Fruit fly (Drosophila melanogaster) whole organism, embryonic: ENCODE data around the gene CG10365.

ENCODE experiments used
- Atf6 ChIP-seq: fragments of 200-800 bp; sonication (Bioruptor generic); IDR thresholded peaks from 2 replicates; pipeline ENCODE4 v1.3.6; 2022; ENCODE audit warnings: missing biosample characterization, missing genetic modification characterization
- CG10147 ChIP-seq: fragments of 200-800 bp; sonication (Bioruptor generic); optimal IDR thresholded peaks from 2 replicates; lab custom pipeline; 2019; ENCODE audit warnings: missing biosample characterization, mild to moderate bottlenecking, missing genetic modification characterization, moderate library complexity
- CG10462 ChIP-seq: fragments of 200-800 bp; sonication (Bioruptor generic); optimal IDR thresholded peaks from 2 replicates; lab custom pipeline; 2016; ENCODE audit warnings: missing biosample characterization, missing genetic modification characterization
- CG11560 ChIP-seq: fragments of 200-800 bp; sonication (Bioruptor generic); IDR thresholded peaks from 3 replicates; pipeline ENCODE4 v1.3.6; 2022; ENCODE audit warnings: missing biosample characterization, missing genetic modification characterization
- CG12236 ChIP-seq: fragments of 200-800 bp; sonication (Bioruptor generic); optimal IDR thresholded peaks from 2 replicates; lab custom pipeline; 2016; ENCODE audit warnings: missing biosample characterization, missing genetic modification characterization
- CG12299 ChIP-seq: fragments of 200-800 bp; sonication (Bioruptor generic); optimal IDR thresholded peaks from 2 replicates; lab custom pipeline; 2018; ENCODE audit warnings: missing biosample characterization, mild to moderate bottlenecking, missing genetic modification characterization
- CG15269 ChIP-seq: fragments of 200-800 bp; sonication (Bioruptor generic); optimal IDR thresholded peaks from 2 replicates; lab custom pipeline; 2018; ENCODE audit warnings: missing biosample characterization, mild to moderate bottlenecking, missing genetic modification characterization, moderate library complexity
- CG1529 ChIP-seq: fragments of 200-800 bp; sonication (Bioruptor generic); optimal IDR thresholded peaks from 3 replicates; lab custom pipeline; 2018; ENCODE audit warnings: missing biosample characterization, missing genetic modification characterization
- CG15479 ChIP-seq: fragments of 200-800 bp; sonication (Bioruptor generic); optimal IDR thresholded peaks from 3 replicates; lab custom pipeline; 2019; ENCODE audit warnings: missing biosample characterization, mild to moderate bottlenecking, missing genetic modification characterization, moderate library complexity
- CG17328 ChIP-seq: fragments of 200-800 bp; sonication (Bioruptor generic); IDR thresholded peaks from 2 replicates; pipeline ENCODE4 v1.3.6; 2022; ENCODE audit warnings: missing biosample characterization, missing genetic modification characterization
- CG1832 ChIP-seq: fragments of 200-800 bp; sonication (Bioruptor generic); optimal IDR thresholded peaks from 2 replicates; lab custom pipeline; 2017; ENCODE audit warnings: missing biosample characterization, mild to moderate bottlenecking, missing genetic modification characterization, inconsistent platforms
- CG2129 ChIP-seq: fragments of 200-800 bp; sonication (Bioruptor generic); IDR thresholded peaks from 2 replicates; pipeline ENCODE4 v1.3.6; 2022; ENCODE audit warnings: missing biosample characterization, missing genetic modification characterization; ENCODE audit not compliant: partially characterized antibody
- CG30403 ChIP-seq: fragments of 200-800 bp; sonication (Bioruptor generic); optimal IDR thresholded peaks from 3 replicates; lab custom pipeline; 2016; ENCODE audit warnings: missing biosample characterization, missing genetic modification characterization
- CG3407 ChIP-seq: fragments of 200-800 bp; sonication (Bioruptor generic); optimal IDR thresholded peaks from 2 replicates; lab custom pipeline; 2018; ENCODE audit warnings: missing biosample characterization, mild to moderate bottlenecking, missing genetic modification characterization
- CG6765 ChIP-seq: fragments of 200-800 bp; sonication (Bioruptor generic); optimal IDR thresholded peaks from 3 replicates; lab custom pipeline; 2017; ENCODE audit warnings: missing biosample characterization, mild to moderate bottlenecking, missing genetic modification characterization
- CG7357 ChIP-seq: fragments of 200-800 bp; sonication (Bioruptor generic); IDR thresholded peaks from 3 replicates; pipeline ENCODE4 v1.3.6; 2022; ENCODE audit warnings: missing biosample characterization, missing genetic modification characterization
- CG8281 ChIP-seq: fragments of 200-800 bp; sonication (Bioruptor generic); optimal IDR thresholded peaks from 2 replicates; lab custom pipeline; 2018; ENCODE audit warnings: missing biosample characterization, mild to moderate bottlenecking, missing genetic modification characterization, moderate library complexity
- CG8944 ChIP-seq: fragments of 200-800 bp; sonication (Bioruptor generic); optimal IDR thresholded peaks from 3 replicates; lab custom pipeline; 2016; ENCODE audit warnings: missing biosample characterization, missing genetic modification characterization
- CG9437 ChIP-seq: fragments of 200-800 bp; sonication (Bioruptor generic); optimal IDR thresholded peaks from 2 replicates; lab custom pipeline; 2018; ENCODE audit warnings: missing biosample characterization, mild to moderate bottlenecking, missing genetic modification characterization
- Dad ChIP-seq: fragments of 200-800 bp; sonication (Bioruptor generic); optimal IDR thresholded peaks from 3 replicates; lab custom pipeline; 2016; ENCODE audit warnings: missing biosample characterization, missing genetic modification characterization
- Dll ChIP-seq: fragments of 200-800 bp; sonication (Bioruptor generic); IDR thresholded peaks from 4 replicates; pipeline ENCODE4 v1.3.6; 2022; ENCODE audit warnings: missing biosample characterization, missing genetic modification characterization; ENCODE audit not compliant: partially characterized antibody
- Gsc ChIP-seq: fragments of 200-800 bp; sonication (Bioruptor generic); IDR thresholded peaks from 2 replicates; pipeline ENCODE4 v1.3.6; 2022; ENCODE audit warnings: missing biosample characterization, missing genetic modification characterization
- Gug ChIP-seq: fragments of 200-800 bp; sonication (Bioruptor generic); IDR thresholded peaks from 4 replicates; pipeline ENCODE4 v1.3.6; 2022; ENCODE audit warnings: missing biosample characterization, missing genetic modification characterization
- NC2β ChIP-seq: fragments of 200-800 bp; sonication (Bioruptor generic); optimal IDR thresholded peaks from 2 replicates; lab custom pipeline; 2016; ENCODE audit warnings: missing biosample characterization, missing genetic modification characterization
- NfI ChIP-seq: fragments of 200-800 bp; sonication (Bioruptor generic); optimal IDR thresholded peaks from 3 replicates; lab custom pipeline; 2018; ENCODE audit warnings: missing biosample characterization, mild to moderate bottlenecking, missing genetic modification characterization, moderate library complexity
- Side ChIP-seq: fragments of 200-800 bp; sonication (Bioruptor generic); optimal IDR thresholded peaks from 2 replicates; lab custom pipeline; 2016; ENCODE audit warnings: missing biosample characterization, missing genetic modification characterization
- Ssrp ChIP-seq: fragments of 200-800 bp; sonication (Bioruptor generic); optimal IDR thresholded peaks from 2 replicates; lab custom pipeline; 2018; ENCODE audit warnings: missing biosample characterization, mild to moderate bottlenecking, missing genetic modification characterization, moderate library complexity
- TFAM ChIP-seq: fragments of 200-800 bp; sonication (Bioruptor generic); optimal IDR thresholded peaks from 2 replicates; lab custom pipeline; 2017; ENCODE audit warnings: missing biosample characterization, missing genetic modification characterization, inconsistent platforms
- Taf1 ChIP-seq: fragments of 200-800 bp; sonication (Bioruptor generic); IDR thresholded peaks from 2 replicates; pipeline ENCODE4 v1.3.6; 2022; ENCODE audit warnings: missing biosample characterization, missing genetic modification characterization
- amos ChIP-seq: fragments of 200-800 bp; sonication (Bioruptor generic); IDR thresholded peaks from 2 replicates; pipeline ENCODE4 v1.3.6; 2022; ENCODE audit warnings: missing biosample characterization, missing genetic modification characterization; ENCODE audit not compliant: partially characterized antibody
- cg ChIP-seq: fragments of 200-800 bp; sonication (Bioruptor generic); optimal IDR thresholded peaks from 3 replicates; lab custom pipeline; 2019; ENCODE audit warnings: missing biosample characterization, mild to moderate bottlenecking, missing genetic modification characterization, moderate library complexity
- da ChIP-seq: fragments of 200-800 bp; sonication (Bioruptor generic); optimal IDR thresholded peaks from 2 replicates; lab custom pipeline; 2016; ENCODE audit warnings: missing biosample characterization, missing genetic modification characterization
- dysf ChIP-seq: fragments of 200-800 bp; sonication (Bioruptor generic); IDR thresholded peaks from 3 replicates; pipeline ENCODE4 v1.3.6; 2022; ENCODE audit warnings: missing biosample characterization, missing genetic modification characterization
- en ChIP-seq: fragments of 200-800 bp; sonication (Bioruptor generic); optimal IDR thresholded peaks from 2 replicates; lab custom pipeline; 2016; ENCODE audit warnings: missing biosample characterization, missing genetic modification characterization
- eve ChIP-seq, 2 experiments: fragments of >200 bp; optimal IDR thresholded peaks; 2 replicates each; lab custom pipeline; 2017; ENCODE audit warnings: missing biosample characterization in 2 of 2, missing genetic modification characterization in 2 of 2
- gfzf ChIP-seq: fragments of 200-800 bp; sonication (Bioruptor generic); optimal IDR thresholded peaks from 2 replicates; lab custom pipeline; 2016; ENCODE audit warnings: missing biosample characterization, mild to moderate bottlenecking, missing genetic modification characterization, moderate library complexity
- grau ChIP-seq: fragments of 200-800 bp; optimal IDR thresholded peaks from 3 replicates; lab custom pipeline; 2019; ENCODE audit warnings: missing biosample characterization, mild to moderate bottlenecking, missing genetic modification characterization, moderate library complexity
- gsb-n ChIP-seq: fragments of 200-800 bp; sonication (Bioruptor generic); optimal IDR thresholded peaks from 3 replicates; lab custom pipeline; 2018; ENCODE audit warnings: missing biosample characterization, mild to moderate bottlenecking, missing genetic modification characterization
- hth ChIP-seq: fragments of >200 bp; optimal IDR thresholded peaks from 2 replicates; lab custom pipeline; 2017; ENCODE audit warnings: inconsistent platforms
- kni ChIP-seq: fragments of 200-800 bp; sonication (Bioruptor generic); optimal IDR thresholded peaks from 3 replicates; lab custom pipeline; 2017; ENCODE audit warnings: mild to moderate bottlenecking, missing biosample characterization, missing genetic modification reagents, missing genetic modification characterization
- lmd ChIP-seq: fragments of 200-800 bp; sonication (Bioruptor generic); IDR thresholded peaks from 2 replicates; pipeline ENCODE4 v1.3.6; 2022; ENCODE audit warnings: missing biosample characterization, missing genetic modification characterization
- maf-S ChIP-seq: fragments of 200-800 bp; sonication (Bioruptor generic); optimal IDR thresholded peaks from 2 replicates; lab custom pipeline; 2016; ENCODE audit warnings: missing biosample characterization, missing genetic modification characterization
- nerfin-1 ChIP-seq: fragments of 200-800 bp; sonication (Bioruptor generic); optimal IDR thresholded peaks from 3 replicates; lab custom pipeline; 2019; ENCODE audit warnings: missing biosample characterization, mild to moderate bottlenecking, missing genetic modification characterization, moderate library complexity
- salm ChIP-seq: fragments of 200-800 bp; sonication (Bioruptor generic); optimal IDR thresholded peaks from 2 replicates; lab custom pipeline; 2018; ENCODE audit warnings: missing biosample characterization, mild to moderate bottlenecking, missing genetic modification characterization
- sqz ChIP-seq: fragments of 200-800 bp; sonication (Bioruptor generic); optimal IDR thresholded peaks from 3 replicates; lab custom pipeline; 2018; ENCODE audit warnings: missing biosample characterization, mild to moderate bottlenecking, missing genetic modification characterization
- trem ChIP-seq: fragments of 200-800 bp; optimal IDR thresholded peaks from 3 replicates; lab custom pipeline; 2019; ENCODE audit warnings: missing biosample characterization, mild to moderate bottlenecking, missing genetic modification characterization, moderate library complexity
- unc-4 ChIP-seq: fragments of 200-800 bp; sonication (Bioruptor generic); IDR thresholded peaks from 2 replicates; pipeline ENCODE4 v1.3.6; 2022; ENCODE audit warnings: missing biosample characterization, missing genetic modification characterization; ENCODE audit not compliant: partially characterized antibody
- wek ChIP-seq: fragments of 200-800 bp; sonication (Bioruptor generic); optimal IDR thresholded peaks from 3 replicates; lab custom pipeline; 2018; ENCODE audit warnings: missing biosample characterization, mild to moderate bottlenecking, missing genetic modification characterization, moderate library complexity
- z ChIP-seq: fragments of 200-800 bp; sonication (Bioruptor generic); IDR thresholded peaks from 3 replicates; pipeline ENCODE4 v1.3.6; 2022; ENCODE audit warnings: missing biosample characterization, missing genetic modification characterization

The CG10365 gene

DNA sequence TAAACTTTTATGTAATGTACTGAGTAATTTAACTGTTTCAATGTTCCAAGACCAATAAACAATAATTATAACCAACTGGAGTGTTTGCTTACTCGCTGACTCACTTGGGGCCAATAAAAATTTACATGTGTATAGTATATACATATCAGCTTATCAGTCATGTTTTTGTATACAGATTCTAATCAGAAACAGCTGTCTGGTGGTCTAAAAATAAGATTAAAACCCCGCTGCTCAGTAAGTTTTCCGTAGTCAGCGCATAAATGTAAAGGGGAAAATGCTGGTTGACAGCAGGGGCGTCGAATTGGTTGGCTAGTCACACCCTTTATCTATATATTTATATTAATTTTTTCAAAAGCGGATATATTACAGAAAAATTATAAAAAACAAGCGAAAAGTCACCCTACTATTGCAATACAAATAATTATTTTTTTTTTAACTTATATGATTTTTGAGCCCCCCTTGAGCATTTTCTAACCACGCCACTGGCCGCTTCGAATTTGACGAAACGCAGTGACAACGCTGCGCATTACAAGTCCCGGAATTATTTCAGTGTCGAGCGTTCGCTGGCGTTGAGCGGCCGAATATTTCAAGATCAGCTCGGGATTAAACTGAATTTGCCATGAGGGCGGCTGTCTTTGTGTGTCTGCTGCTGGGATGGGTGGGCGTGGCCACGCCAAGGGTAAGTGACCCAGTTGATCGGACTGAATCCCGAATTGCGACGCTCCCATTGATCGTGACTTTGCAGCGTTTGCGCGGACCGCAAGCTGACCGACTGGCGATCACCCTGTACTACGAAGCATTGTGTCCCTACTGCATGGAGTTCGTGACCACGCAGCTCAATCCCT lies 44.6 kb upstream of the CG10365 start, which contains the start of gene GILT2 (continued):
- TF ChIP-seq Dll (GFP tag; lab: Robert Waterston, UW) (no peak), maf-S (GFP tag; lab: Kevin White, UChicago) (peak; percentile 15), NfI (peak; percentile 90), trem (tag; lab: Kevin White, UChicago) (peak; percentile 73), sqz (GFP tag; lab: Kevin White, UChicago) (peak; percentile 88), unc-4 (GFP tag; lab: Robert Waterston, UW) (no peak), CG6765 (GFP tag; lab: Kevin White, UChicago) (peak; percentile 88), gsb-n (tag; lab: Kevin White, UChicago) (peak; percentile 86), cg (GFP tag; lab: Kevin White, UChicago) (no peak), hth (lab: Kevin White, UChicago) (no peak), CG1832 (no peak), dysf (peak; percentile 95), CG30403 (GFP tag; lab: Kevin White, UChicago) (peak; percentile 88), CG15479 (GFP tag; lab: Kevin White, UChicago) (no peak), da (GFP tag; lab: Kevin White, UChicago) (peak; percentile 16), TFAM (peak; percentile 34), CG10147 (GFP tag; lab: Kevin White, UChicago) (peak; percentile 90), CG1529 (GFP tag; lab: Kevin White, UChicago) (peak; percentile 87), CG8944 (GFP tag; lab: Kevin White, UChicago) (peak; percentile 57), CG2129 (GFP tag; lab: Robert Waterston, UW) (no peak), grau (tag; lab: Kevin White, UChicago) (peak; percentile 92), CG17328 (GFP tag; lab: Robert Waterston, UW) (peak; percentile 94), Dad (GFP tag; lab: Kevin White, UChicago) (peak; percentile 61), nerfin-1 (tag; lab: Kevin White, UChicago) (peak; percentile 90), Atf6 (GFP tag; lab: Robert Waterston, UW) (peak; percentile 96), salm (tag; lab: Kevin White, UChicago) (peak; percentile 78), lmd (GFP tag; lab: Robert Waterston, UW) (peak; percentile 95), CG15269 (tag; lab: Kevin White, UChicago) (peak; percentile 95), kni (GFP tag; lab: Kevin White, UChicago) (peak; percentile 53), CG9437 (GFP tag; lab: Kevin White, UChicago) (peak; percentile 80), CG11560 (tag; lab: Robert Waterston, UW) (peak; percentile 81), CG7357 (GFP tag; lab: Robert Waterston, UW) (peak; percentile 86), wek (GFP tag; lab: Kevin White, UChicago) (no peak), CG12299 (peak; percentile 84), z (peak; percentile 36; the same call in 1 of the 3 replicates), Side (GFP tag; lab: Kevin White, UChicago) (peak; percentile 14), Taf1 (GFP tag; lab: Robert Waterston, UW) (peak; percentile 72), Gsc (GFP tag; lab: Robert Waterston, UW) (peak; percentile 63), CG10462 (GFP tag; lab: Kevin White, UChicago) (peak; percentile 77), CG12236 (GFP tag; lab: Kevin White, UChicago) (no peak), Ssrp (tag; lab: Kevin White, UChicago) (peak; percentile 90), en (GFP tag; lab: Kevin White, UChicago) (no peak), gfzf (GFP tag; lab: Kevin White, UChicago) (no peak), amos (GFP tag; lab: Robert Waterston, UW) (no peak), NC2β (peak; percentile 9), CG8281 (peak; percentile 78), CG3407 (GFP tag; lab: Kevin White, UChicago) (peak; percentile 79), eve (GFP tag; optimal IDR thresholded peaks at IDR 0.05; lab: Kevin White, UChicago) (no peak), Gug (peak; percentile 81)
